Worm (Caenorhabditis elegans) whole organism, L1 larva: ENCODE results near the gene F27E5.7.
A peak's percentile ranks its signal among the peaks of the same experiment; 100 is the strongest.

Experiments used
- F16B12.6 ChIP-seq: fragments of 150-350 bp; optimal IDR thresholded peaks from 2 replicates; lab custom pipeline; 2014; ENCODE audit warnings: missing biosample characterization, missing genetic modification characterization
- aha-1 ChIP-seq: fragments of 150-350 bp; optimal IDR thresholded peaks from 2 replicates; lab custom pipeline; 2014; ENCODE audit warnings: missing biosample characterization, missing genetic modification characterization
- alr-1 ChIP-seq: fragments of 200-800 bp; sonication (Bioruptor generic); optimal IDR thresholded peaks from 2 replicates; lab custom pipeline; 2018; ENCODE audit warnings: borderline replicate concordance, mild to moderate bottlenecking, missing genetic modification characterization, missing compliant biosample characterization
- aly-2 ChIP-seq: fragments of 150-350 bp; optimal IDR thresholded peaks from 2 replicates; lab custom pipeline; 2014; ENCODE audit warnings: missing biosample characterization, missing genetic modification characterization
- ceh-63 ChIP-seq: fragments of 200-800 bp; sonication (Bioruptor generic); optimal IDR thresholded peaks from 2 replicates; lab custom pipeline; 2018; ENCODE audit warnings: mild to moderate bottlenecking, missing genetic modification characterization, missing compliant biosample characterization
- ceh-8 ChIP-seq: fragments of 200-800 bp; sonication (Bioruptor generic); optimal IDR thresholded peaks from 2 replicates; lab custom pipeline; 2018; ENCODE audit warnings: mild to moderate bottlenecking, missing genetic modification characterization, moderate library complexity, missing compliant biosample characterization
- efl-1 ChIP-seq, 4 experiments: fragments of 150-350 bp; optimal IDR thresholded peaks in 3 of 4; peaks in 1 of 4; 1 replicate in 1 of 4; 2 replicates in 3 of 4; lab custom pipeline; 2014; ENCODE audit warnings: missing biosample characterization in 2 of 4, missing genetic modification characterization in 2 of 4, missing genetic modification reagents in 2 of 4
- efl-3 ChIP-seq: fragments of 200-800 bp; sonication (Bioruptor generic); optimal IDR thresholded peaks from 2 replicates; lab custom pipeline; 2018; ENCODE audit warnings: mild to moderate bottlenecking, missing genetic modification characterization, missing compliant biosample characterization
- elt-2 ChIP-seq: sonication (generic microtip); optimal IDR thresholded peaks from 2 replicates; lab custom pipeline; 2016; ENCODE audit warnings: missing genetic modification characterization, mild to moderate bottlenecking, inconsistent platforms, missing compliant biosample characterization, missing genetic modification reagents
- ets-5 ChIP-seq: fragments of 200-800 bp; sonication (Bioruptor generic); IDR thresholded peaks from 2 replicates; pipeline ENCODE4 v1.3.6; 2022; ENCODE audit warnings: missing genetic modification characterization, missing compliant biosample characterization
- fkh-8 ChIP-seq: sonication (generic microtip); optimal IDR thresholded peaks from 2 replicates; lab custom pipeline; 2016; ENCODE audit warnings: mild to moderate bottlenecking, missing genetic modification characterization, missing compliant biosample characterization
- hlh-4 ChIP-seq: sonication (generic microtip); optimal IDR thresholded peaks from 2 replicates; lab custom pipeline; 2016; ENCODE audit warnings: mild to moderate bottlenecking, missing genetic modification characterization, missing compliant biosample characterization
- lin-13 ChIP-seq: fragments of 150-350 bp; optimal IDR thresholded peaks from 2 replicates; lab custom pipeline; 2014; ENCODE audit warnings: missing biosample characterization, missing genetic modification reagents, missing genetic modification characterization
- lin-15B ChIP-seq: fragments of 150-350 bp; sonication (generic microtip); optimal IDR thresholded peaks from 3 replicates; lab custom pipeline; 2014; ENCODE audit warnings: missing biosample characterization, missing genetic modification characterization
- lin-35 ChIP-seq, 2 experiments: fragments of 150-350 bp; optimal IDR thresholded peaks; 2 replicates each; lab custom pipeline; 2014; ENCODE audit warnings: missing biosample characterization in 2 of 2, missing genetic modification characterization in 2 of 2, missing genetic modification reagents in 2 of 2
- lsy-2 ChIP-seq, 2 experiments: fragments of 150-350 bp; optimal IDR thresholded peaks; 2 replicates each; lab custom pipeline; 2014; ENCODE audit warnings: missing biosample characterization in 2 of 2, missing genetic modification characterization in 2 of 2
- nhr-19 ChIP-seq: fragments of 200-800 bp; sonication (Bioruptor generic); conservative IDR thresholded peaks from 2 replicates; pipeline ENCODE4 v1.3.6; 2022; ENCODE audit warnings: missing genetic modification characterization, missing compliant biosample characterization
- nhr-20 ChIP-seq: sonication (generic microtip); optimal IDR thresholded peaks from 2 replicates; lab custom pipeline; 2016; ENCODE audit warnings: mild to moderate bottlenecking, missing genetic modification characterization, missing compliant biosample characterization
- nhr-28 ChIP-seq: fragments of 150-350 bp; optimal IDR thresholded peaks from 2 replicates; lab custom pipeline; 2014; ENCODE audit warnings: missing biosample characterization, missing genetic modification characterization
- nhr-71 ChIP-seq: sonication (generic microtip); optimal IDR thresholded peaks from 2 replicates; lab custom pipeline; 2016; ENCODE audit warnings: mild to moderate bottlenecking, missing genetic modification characterization, moderate library complexity, missing compliant biosample characterization
- nhr-84 ChIP-seq: sonication (generic microtip); optimal IDR thresholded peaks from 2 replicates; lab custom pipeline; 2017; ENCODE audit warnings: missing biosample characterization, missing genetic modification characterization
- nhr-85 ChIP-seq: sonication (generic microtip); peaks from one replicate; lab custom pipeline; 2016; ENCODE audit warnings: missing genetic modification characterization, inconsistent platforms, missing compliant biosample characterization
- pag-3 ChIP-seq: sonication (generic microtip); optimal IDR thresholded peaks from 2 replicates; lab custom pipeline; 2017; ENCODE audit warnings: missing genetic modification characterization, mild to moderate bottlenecking, missing compliant biosample characterization, antibody characterized with exemption, borderline replicate concordance; ENCODE audit not compliant: insufficient read depth
- pax-3 ChIP-seq: fragments of 200-800 bp; sonication (Bioruptor generic); optimal IDR thresholded peaks from 2 replicates; lab custom pipeline; 2018; ENCODE audit warnings: mild to moderate bottlenecking, missing genetic modification characterization, moderate library complexity, missing compliant biosample characterization
- pqm-1 ChIP-seq: sonication (generic microtip); optimal IDR thresholded peaks from 3 replicates; lab custom pipeline; 2017; ENCODE audit warnings: missing biosample characterization, missing genetic modification characterization
- skn-1 ChIP-seq: fragments of 150-350 bp; optimal IDR thresholded peaks from 2 replicates; lab custom pipeline; 2014; ENCODE audit warnings: missing biosample characterization, missing genetic modification characterization
- sox-4 ChIP-seq: sonication (generic microtip); optimal IDR thresholded peaks from 2 replicates; lab custom pipeline; 2016; ENCODE audit warnings: missing genetic modification characterization, missing compliant biosample characterization
- sptf-1 ChIP-seq: fragments of 150-350 bp; optimal IDR thresholded peaks from 2 replicates; lab custom pipeline; 2014; ENCODE audit warnings: missing biosample characterization, missing genetic modification characterization
- sup-37 ChIP-seq: fragments of 200-800 bp; sonication (Bioruptor generic); optimal IDR thresholded peaks from 2 replicates; lab custom pipeline; 2018; ENCODE audit warnings: mild to moderate bottlenecking, missing genetic modification characterization, missing compliant biosample characterization
- swsn-7 ChIP-seq: sonication (generic microtip); optimal IDR thresholded peaks from 2 replicates; lab custom pipeline; 2016; ENCODE audit warnings: missing genetic modification characterization, missing compliant biosample characterization
- tbx-2 ChIP-seq: sonication (generic microtip); optimal IDR thresholded peaks from 2 replicates; lab custom pipeline; 2016; ENCODE audit warnings: missing genetic modification characterization, missing compliant biosample characterization
- tlp-1 ChIP-seq: fragments of 150-350 bp; optimal IDR thresholded peaks from 2 replicates; lab custom pipeline; 2014; ENCODE audit warnings: missing biosample characterization, missing genetic modification characterization
- unc-30 ChIP-seq: sonication (generic microtip); optimal IDR thresholded peaks from 2 replicates; lab custom pipeline; 2017; ENCODE audit warnings: missing biosample characterization, missing genetic modification characterization
- unc-62 ChIP-seq: fragments of 150-350 bp; optimal IDR thresholded peaks from 2 replicates; lab custom pipeline; 2014; ENCODE audit warnings: missing biosample characterization, missing genetic modification reagents, missing genetic modification characterization
- unc-86 ChIP-seq: sonication (generic microtip); optimal IDR thresholded peaks from 2 replicates; lab custom pipeline; 2016; ENCODE audit warnings: missing genetic modification characterization, missing compliant biosample characterization
- vab-15 ChIP-seq: sonication (generic microtip); optimal IDR thresholded peaks from 2 replicates; lab custom pipeline; 2017; ENCODE audit warnings: missing genotype, mild to moderate bottlenecking, missing genetic modification characterization, missing compliant biosample characterization
- xbp-1 ChIP-seq: sonication (generic microtip); optimal IDR thresholded peaks from 2 replicates; lab custom pipeline; 2016; ENCODE audit warnings: missing genetic modification characterization, missing compliant biosample characterization
- zip-4 ChIP-seq: fragments of 200-800 bp; sonication (Bioruptor generic); optimal IDR thresholded peaks from 2 replicates; lab custom pipeline; 2018; ENCODE audit warnings: mild to moderate bottlenecking, missing genetic modification characterization, moderate library complexity, missing compliant biosample characterization
- ztf-11 ChIP-seq, 2 experiments: sonication (generic microtip); optimal IDR thresholded peaks; 2 replicates each; lab custom pipeline; 2016 to 2017; ENCODE audit warnings: missing genetic modification characterization in 2 of 2, missing biosample characterization in 1 of 2, missing compliant biosample characterization in 1 of 2
- ztf-4 ChIP-seq: fragments of 150-350 bp; optimal IDR thresholded peaks from 2 replicates; lab custom pipeline; 2014; ENCODE audit warnings: missing biosample characterization, missing genetic modification characterization

F27E5.7 gene

DNA sequence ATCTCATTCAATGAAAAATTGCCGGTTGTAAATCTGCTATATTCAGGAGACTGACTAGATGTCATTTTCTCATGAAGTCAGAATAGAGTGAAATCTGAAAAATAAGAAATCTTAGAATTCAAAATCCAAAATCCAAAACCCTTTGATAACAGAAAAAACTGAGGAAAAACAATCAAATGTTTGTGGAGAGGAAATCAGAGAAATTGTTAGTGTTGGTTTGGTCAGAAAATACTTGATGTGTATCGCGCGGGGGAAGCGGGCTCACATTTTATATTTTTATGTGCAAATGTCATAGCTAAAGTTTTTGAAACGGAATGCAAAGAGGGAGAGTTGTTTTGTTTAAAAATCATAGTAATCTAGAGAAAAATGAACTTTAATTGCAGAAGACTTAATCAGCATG lies 9.2 kb downstream of the F27E5.7 start, which contains the start of gene F27E5.5:
Gene F27E5.5 (minus strand): TSS at position 101 of the 400 bp plus-strand sequence.
- TF ChIP-seq nhr-28 (tag; lab: Kevin White, UChicago) (no peak), vab-15 (tag; lab: Kevin White, UChicago) (no peak), aha-1 (tag; lab: Kevin White, UChicago) (no peak), hlh-4 (tag; lab: Kevin White, UChicago) (no peak), tbx-2 (tag; lab: Kevin White, UChicago) (no peak), skn-1 (tag; lab: Kevin White, UChicago) (no peak), efl-3 (no peak), ceh-63 (GFP tag; lab: Kevin White, UChicago) (no peak), nhr-84 (no peak), pax-3 (tag; lab: Kevin White, UChicago) (no peak), lin-13 (GFP tag; lab: Kevin White, UChicago) (no peak), nhr-20 (tag; lab: Kevin White, UChicago) (no peak), nhr-19 (GFP tag; lab: Robert Waterston, UW) (no peak)

DNA sequence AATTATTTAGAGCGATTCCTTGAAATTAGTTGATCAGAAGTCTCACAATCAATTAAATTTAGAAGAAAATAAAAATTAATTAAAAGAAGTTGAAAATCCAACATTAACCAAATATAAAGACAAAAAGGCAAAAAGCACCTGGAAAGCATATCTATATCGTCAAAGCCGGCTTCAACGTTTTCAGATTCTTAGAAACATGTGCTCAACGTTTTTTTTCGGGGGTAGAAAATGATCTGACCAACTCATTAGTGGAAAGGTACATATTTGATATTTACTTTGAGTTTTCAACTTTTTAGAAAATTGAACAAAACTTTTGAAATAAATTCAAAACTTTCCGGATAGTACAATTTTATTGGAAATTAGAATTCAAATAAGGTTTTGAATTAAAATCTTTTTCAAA lies 10.3 kb downstream of the F27E5.7 start:
- TF ChIP-seq nhr-85 (tag; lab: Kevin White, UChicago) = no peak
- no peak for TF ChIP-seq nhr-28 (tag; lab: Kevin White, UChicago)
- TF ChIP-seq hlh-4 (tag; lab: Kevin White, UChicago) = peak; percentile 82
- no peak for TF ChIP-seq unc-62 (GFP tag; lab: Kevin White, UChicago)
- no peak for TF ChIP-seq lsy-2 (tag; optimal IDR thresholded peaks at IDR 0.05; lab: Kevin White, UChicago)
- no peak for TF ChIP-seq unc-86 (tag; lab: Kevin White, UChicago)
- TF ChIP-seq ets-5 (GFP tag; lab: Robert Waterston, UW) = no peak
- no peak for TF ChIP-seq zip-4
- TF ChIP-seq pag-3 (tag; lab: Kevin White, UChicago) = no peak
- TF ChIP-seq alr-1 (tag; lab: Kevin White, UChicago) = no peak
- TF ChIP-seq tbx-2 (tag; lab: Kevin White, UChicago) = no peak
- no peak for TF ChIP-seq ztf-11 (tag; optimal IDR thresholded peaks at IDR 0.05; lab: Kevin White, UChicago)
- TF ChIP-seq ceh-8 (GFP tag; lab: Kevin White, UChicago) = no peak
- TF ChIP-seq swsn-7 (tag; lab: Kevin White, UChicago) = no peak
- TF ChIP-seq F16B12.6 (tag; lab: Kevin White, UChicago) = no peak
- peak; percentile 53 for TF ChIP-seq fkh-8
- no peak for TF ChIP-seq ztf-4 (tag; lab: Kevin White, UChicago)
- no peak for TF ChIP-seq tlp-1 (tag; lab: Kevin White, UChicago)
- no peak for TF ChIP-seq sptf-1 (tag; lab: Kevin White, UChicago)
- no peak for TF ChIP-seq nhr-71 (tag; lab: Kevin White, UChicago)
- no peak for TF ChIP-seq sox-4 (tag; lab: Kevin White, UChicago)
- no peak for TF ChIP-seq skn-1 (tag; lab: Kevin White, UChicago)
- TF ChIP-seq lin-13 (GFP tag; lab: Kevin White, UChicago) = no peak
- no peak for TF ChIP-seq sup-37 (GFP tag; lab: Kevin White, UChicago)
- TF ChIP-seq lin-15B = no peak
- no peak for TF ChIP-seq aly-2
- TF ChIP-seq efl-1 (optimal IDR thresholded peaks at IDR 0.05; lab: Kevin White, UChicago) = no peak
- TF ChIP-seq efl-1 (GFP tag; optimal IDR thresholded peaks at IDR 0.05 in 1 of 2; lab: Kevin White, UChicago) = peak in 1 of 2 experiments; percentile 18

ce11 chrII:10134285-10134995 lies 11.9 kb downstream of the F27E5.7 start, which contains the start of gene F27E5.9:
F27E5.9 (plus strand) TSS chrII:10134945.
- no peak for TF ChIP-seq xbp-1 (tag; lab: Kevin White, UChicago)
- TF ChIP-seq swsn-7 (tag; lab: Kevin White, UChicago) = no peak
- TF ChIP-seq tlp-1 (tag; lab: Kevin White, UChicago) = peak; percentile 80
- no peak for TF ChIP-seq unc-30 (tag; lab: Kevin White, UChicago)
- TF ChIP-seq lin-35 (GFP tag; optimal IDR thresholded peaks at IDR 0.05; lab: Kevin White, UChicago) = peak in 1 of 2 experiments; percentile 35
- TF ChIP-seq alr-1 (tag; lab: Kevin White, UChicago) = no peak
- peak; percentile 92 for TF ChIP-seq elt-2 (tag; lab: Kevin White, UChicago)
- TF ChIP-seq aha-1 (tag; lab: Kevin White, UChicago) = no peak
- no peak for TF ChIP-seq efl-1 (optimal IDR thresholded peaks at IDR 0.05; lab: Kevin White, UChicago)
- peak in 1 of 2 experiments; percentile 78 for TF ChIP-seq efl-1 (GFP tag; optimal IDR thresholded peaks at IDR 0.05 in 1 of 2; lab: Kevin White, UChicago)
- peak; percentile 96 for TF ChIP-seq pqm-1
